Worm (Caenorhabditis elegans): ENCODE measurements around the gene Y43D4A.5.
"Not testable (repeated sequence)": the region's sequence is repeated elsewhere in the genome, so short reads cannot be mapped to it uniquely, and the experiment has no call there.

Y43D4A.5 gene

ce11 chrIV:16775455-16775854 is at the start of gene Y43D4A.5:
Y43D4A.5 (plus strand) TSS chrIV:16775755.
- no peak for TF ChIP-seq hlh-30 (tag; optimal IDR thresholded peaks at IDR 0.05; ENCODE audit: insufficient read depth)
- TF ChIP-seq ctbp-1 (GFP tag; IDR thresholded peaks at IDR 0.05): no peak
- TF ChIP-seq dmd-8 (GFP tag; IDR thresholded peaks at IDR 0.05): no peak
- no peak for TF ChIP-seq nhr-102 (tag; optimal IDR thresholded peaks at IDR 0.05)
- no peak for TF ChIP-seq gei-8 (GFP tag; optimal IDR thresholded peaks at IDR 0.05)
- TF ChIP-seq nhr-28 (tag; optimal IDR thresholded peaks at IDR 0.05): no peak
- TF ChIP-seq ceh-32 (tag; optimal IDR thresholded peaks at IDR 0.05; ENCODE audit: poor library complexity): no peak

- TF ChIP-seq vab-7 (GFP tag; IDR thresholded peaks at IDR 0.05) (peak; percentile 95), snpc-1.2 (GFP tag; IDR thresholded peaks at IDR 0.05) (peak; percentile 98), ceh-44 (GFP tag; IDR thresholded peaks at IDR 0.05) (peak; percentile 70; the same call in 1 of the 2 replicates), zip-11 (GFP tag; IDR thresholded peaks at IDR 0.05) (0 out of 2 replicates have a peak, but pooled peaks have one; percentile 53), Y105C5A.15 (GFP tag; IDR thresholded peaks at IDR 0.05) (peak; percentile 59; the same call in 1 of the 2 replicates), lin-38 (GFP tag; IDR thresholded peaks at IDR 0.05) (peak; percentile 75), madf-9 (GFP tag; conservative IDR thresholded peaks at IDR 0.05) (peak; percentile 72), mxl-2 (GFP tag; conservative IDR thresholded peaks at IDR 0.05) (peak; percentile 70; the same call in 1 of the 2 replicates), F26F4.8 (GFP tag; conservative IDR thresholded peaks at IDR 0.05) (peak; percentile 83), lin-1 (GFP tag; IDR thresholded peaks at IDR 0.05) (peak; percentile 57; the same call in 1 of the 2 replicates), dmd-9 (GFP tag; IDR thresholded peaks at IDR 0.05) (peak; percentile 75; the same call in 1 of the 2 replicates), mdt-29 (GFP tag; IDR thresholded peaks at IDR 0.05) (peak; percentile 69), pha-4 (GFP tag; IDR thresholded peaks at IDR 0.05) (peak; percentile 92)
- TF ChIP-seq pha-4 (tag; optimal IDR thresholded peaks at IDR 0.05): not testable (repeated sequence)
Measured at ce11 chrIV:16731253-16731652, 44.3 kb upstream of the Y43D4A.5 start.

- peak; percentile 85 for TF ChIP-seq pqm-1 (tag; optimal IDR thresholded peaks at IDR 0.05)
- no peak for TF ChIP-seq daf-16 (GFP tag; optimal IDR thresholded peaks at IDR 0.05)
- TF ChIP-seq daf-16 (tag; optimal IDR thresholded peaks at IDR 0.05): peak; percentile 66
- TF ChIP-seq aly-2 (tag; optimal IDR thresholded peaks at IDR 0.05): no peak
- no peak for TF ChIP-seq zag-1 (tag; optimal IDR thresholded peaks at IDR 0.05)
- TF ChIP-seq dve-1 (tag; optimal IDR thresholded peaks at IDR 0.05; ENCODE audit: insufficient read depth): peak; percentile 26
- TF ChIP-seq nhr-28 (tag; optimal IDR thresholded peaks at IDR 0.05): peak; percentile 18
- TF ChIP-seq php-3 (GFP tag; IDR thresholded peaks at IDR 0.05): peak; percentile 59; the same call in 1 of the 2 replicates
Measured at ce11 chrIV:16735957-16736356, 39.6 kb upstream of the Y43D4A.5 start, which contains the start of gene Y51H4A.25. Y51H4A.25 (plus strand) TSS chrIV:16736329.

ce11 chrIV:16740769-16741168 is 34.8 kb upstream of the Y43D4A.5 start, which contains the start of gene Y51H4A.24:
Y51H4A.24 (minus strand) TSS chrIV:16740869.
- TF ChIP-seq snpc-4 (tag; optimal IDR thresholded peaks at IDR 0.05): no peak

- TF ChIP-seq hlh-30 (tag; optimal IDR thresholded peaks at IDR 0.05; ENCODE audit: insufficient read depth) (no peak), lsy-2 (tag; optimal IDR thresholded peaks at IDR 0.05) (no peak), Y5F2A.4 (GFP tag; optimal IDR thresholded peaks at IDR 0.05) (no peak), F26F4.8 (GFP tag; conservative IDR thresholded peaks at IDR 0.05) (no peak), skn-1 (tag; optimal IDR thresholded peaks at IDR 0.05) (no peak), zip-11 (GFP tag; IDR thresholded peaks at IDR 0.05) (no peak), mep-1 (tag; optimal IDR thresholded peaks at IDR 0.05) (no peak), nhr-41 (GFP tag; IDR thresholded peaks at IDR 0.05) (no peak), dve-1 (tag; optimal IDR thresholded peaks at IDR 0.05; ENCODE audit: insufficient read depth) (no peak), hmg-1.1 (GFP tag; IDR thresholded peaks at IDR 0.05) (no peak), lin-13 (GFP tag; optimal IDR thresholded peaks at IDR 0.05) (no peak), madf-5 (GFP tag; IDR thresholded peaks at IDR 0.05) (no peak), ztf-11 (tag; optimal IDR thresholded peaks at IDR 0.05) (no peak), hlh-11 (tag; optimal IDR thresholded peaks at IDR 0.05) (no peak), ZK337.2 (GFP tag; IDR thresholded peaks at IDR 0.05) (no peak), sdz-12 (GFP tag; optimal IDR thresholded peaks at IDR 0.05) (no peak), Y48G9A.11 (GFP tag; IDR thresholded peaks at IDR 0.05) (no peak), nhr-111 (GFP tag; optimal IDR thresholded peaks at IDR 0.05) (no peak)
Measured at ce11 chrIV:16743530-16743929, 32.0 kb upstream of the Y43D4A.5 start, which contains the start of gene Y43D4A.1. Y43D4A.1 (plus strand) TSS chrIV:16743830.

Measured in whole organism, L4 larva.